Fruit fly (Drosophila melanogaster) whole organism, wandering third instar larva: Measurements from ENCODE around the gene CG31176.

ENCODE experiments used
- CG32264 ChIP-seq: fragments of 200-800 bp; sonication (Bioruptor generic); optimal IDR thresholded peaks from 2 replicates; lab custom pipeline; 2016; ENCODE audit warnings: missing biosample characterization, missing genetic modification characterization
- CrebA ChIP-seq: fragments of 200-800 bp; sonication (Bioruptor generic); optimal IDR thresholded peaks from 2 replicates; lab custom pipeline; 2016; ENCODE audit warnings: missing biosample characterization, mild to moderate bottlenecking, missing genetic modification characterization, borderline replicate concordance
- Dfd ChIP-seq: fragments of >200 bp; optimal IDR thresholded peaks from 2 replicates; lab custom pipeline; 2017; ENCODE audit warnings: missing biosample characterization, missing genetic modification characterization
- Dif ChIP-seq: fragments of 200-275, 200-300 bp; sonication (Bioruptor generic); optimal IDR thresholded peaks from 2 replicates; lab custom pipeline; 2018; ENCODE audit warnings: missing biosample characterization, missing genetic modification characterization; ENCODE audit not compliant: partially characterized antibody
- HLH106 ChIP-seq: fragments of 200-800 bp; optimal IDR thresholded peaks from 3 replicates; lab custom pipeline; 2019; ENCODE audit warnings: missing biosample characterization, mild to moderate bottlenecking, missing genetic modification characterization, moderate library complexity
- Hnf4 ChIP-seq: fragments of 200-800 bp; sonication (Bioruptor generic); optimal IDR thresholded peaks from 2 replicates; lab custom pipeline; 2016; ENCODE audit warnings: missing biosample characterization, mild to moderate bottlenecking, missing genetic modification characterization
- Hr78 ChIP-seq: fragments of >200 bp; optimal IDR thresholded peaks from 2 replicates; lab custom pipeline; 2017; ENCODE audit warnings: missing biosample characterization, missing genetic modification characterization
- Mio ChIP-seq: sonication (Bioruptor generic); optimal IDR thresholded peaks from 2 replicates; lab custom pipeline; 2016; ENCODE audit warnings: missing biosample characterization, missing genetic modification characterization
- Myc ChIP-seq: fragments of >200 bp; optimal IDR thresholded peaks from 2 replicates; lab custom pipeline; 2017
- N ChIP-seq: fragments of >200 bp; optimal IDR thresholded peaks from 2 replicates; lab custom pipeline; 2018; ENCODE audit warnings: missing biosample characterization, missing external identifiers, missing genetic modification characterization
- OdsH ChIP-seq: fragments of 200-800 bp; sonication (Bioruptor generic); optimal IDR thresholded peaks from 2 replicates; lab custom pipeline; 2016; ENCODE audit warnings: missing biosample characterization, mild to moderate bottlenecking, missing genetic modification characterization
- Rel ChIP-seq, 2 experiments: fragments of 200-800 bp; sonication (Bioruptor generic) in 1 of 2; optimal IDR thresholded peaks; 2 replicates in 1 of 2; 3 replicates in 1 of 2; lab custom pipeline; 2016 to 2019; ENCODE audit warnings: mild to moderate bottlenecking in 2 of 2, missing biosample characterization in 2 of 2, missing genetic modification characterization in 2 of 2, moderate library complexity in 1 of 2
- Sp1 ChIP-seq: fragments of 200-800 bp; sonication (Bioruptor generic); optimal IDR thresholded peaks from 3 replicates; lab custom pipeline; 2019; ENCODE audit warnings: missing biosample characterization, mild to moderate bottlenecking, missing genetic modification characterization, moderate library complexity
- br ChIP-seq: fragments of 200-800 bp; sonication (Bioruptor generic); optimal IDR thresholded peaks from 2 replicates; lab custom pipeline; 2016; ENCODE audit warnings: missing biosample characterization, missing genetic modification characterization
- brk ChIP-seq: fragments of 200-800 bp; sonication (Bioruptor generic); optimal IDR thresholded peaks from 2 replicates; lab custom pipeline; 2016; ENCODE audit warnings: missing biosample characterization, mild to moderate bottlenecking, missing genetic modification characterization
- dmrt93B ChIP-seq: fragments of 200-800 bp; sonication (Bioruptor generic); optimal IDR thresholded peaks from 2 replicates; lab custom pipeline; 2018; ENCODE audit warnings: missing biosample characterization, mild to moderate bottlenecking, missing genetic modification characterization
- ey ChIP-seq: fragments of 200-800 bp; sonication (Bioruptor generic); optimal IDR thresholded peaks from 2 replicates; lab custom pipeline; 2016; ENCODE audit warnings: missing biosample characterization, missing genetic modification characterization
- foxo ChIP-seq, 2 experiments: fragments of 200-800 bp; sonication (Bioruptor generic); optimal IDR thresholded peaks; 2 replicates in 1 of 2; 3 replicates in 1 of 2; lab custom pipeline; 2016 to 2017; ENCODE audit warnings: missing biosample characterization in 2 of 2, missing genetic modification characterization in 2 of 2
- fru ChIP-seq: fragments of 200-800 bp; sonication (Bioruptor generic); optimal IDR thresholded peaks from 3 replicates; lab custom pipeline; 2016; ENCODE audit warnings: missing biosample characterization, mild to moderate bottlenecking, missing genetic modification characterization
- h ChIP-seq: fragments of 200-800 bp; sonication (Bioruptor generic); optimal IDR thresholded peaks from 3 replicates; lab custom pipeline; 2016; ENCODE audit warnings: missing biosample characterization, mild to moderate bottlenecking, missing genetic modification characterization
- jim ChIP-seq: fragments of 175-275, 200-325 bp; sonication (Bioruptor generic); optimal IDR thresholded peaks from 2 replicates; lab custom pipeline; 2016; ENCODE audit warnings: missing biosample characterization, mild to moderate bottlenecking, missing genetic modification characterization
- pan ChIP-seq: fragments of >200 bp; optimal IDR thresholded peaks from 2 replicates; lab custom pipeline; 2017
- psq ChIP-seq: fragments of 200-800 bp; sonication (Bioruptor generic); optimal IDR thresholded peaks from 3 replicates; lab custom pipeline; 2017; ENCODE audit warnings: missing biosample characterization, mild to moderate bottlenecking, missing genetic modification characterization, moderate library complexity
- rgr ChIP-seq: fragments of 200-800 bp; sonication (Bioruptor generic); optimal IDR thresholded peaks from 3 replicates; lab custom pipeline; 2016; ENCODE audit warnings: missing biosample characterization, mild to moderate bottlenecking, missing genetic modification characterization
- sage ChIP-seq: fragments of 200-800 bp; sonication (Bioruptor generic); optimal IDR thresholded peaks from 2 replicates; lab custom pipeline; 2016; ENCODE audit warnings: missing biosample characterization, mild to moderate bottlenecking, missing genetic modification characterization
- sv ChIP-seq: fragments of 200-800 bp; sonication (Bioruptor generic); optimal IDR thresholded peaks from 3 replicates; lab custom pipeline; 2016; ENCODE audit warnings: missing biosample characterization, missing genetic modification characterization
- tai ChIP-seq: sonication (Bioruptor generic); optimal IDR thresholded peaks from 2 replicates; lab custom pipeline; 2016; ENCODE audit warnings: missing biosample characterization, missing genetic modification characterization
- usp ChIP-seq: fragments of >200 bp; optimal IDR thresholded peaks from 2 replicates; lab custom pipeline; 2017; ENCODE audit warnings: missing biosample characterization, missing genetic modification characterization
- woc ChIP-seq: sonication (Bioruptor generic); optimal IDR thresholded peaks from 2 replicates; lab custom pipeline; 2016; ENCODE audit warnings: missing biosample characterization, mild to moderate bottlenecking, missing genetic modification characterization

The CG31176 gene

DNA sequence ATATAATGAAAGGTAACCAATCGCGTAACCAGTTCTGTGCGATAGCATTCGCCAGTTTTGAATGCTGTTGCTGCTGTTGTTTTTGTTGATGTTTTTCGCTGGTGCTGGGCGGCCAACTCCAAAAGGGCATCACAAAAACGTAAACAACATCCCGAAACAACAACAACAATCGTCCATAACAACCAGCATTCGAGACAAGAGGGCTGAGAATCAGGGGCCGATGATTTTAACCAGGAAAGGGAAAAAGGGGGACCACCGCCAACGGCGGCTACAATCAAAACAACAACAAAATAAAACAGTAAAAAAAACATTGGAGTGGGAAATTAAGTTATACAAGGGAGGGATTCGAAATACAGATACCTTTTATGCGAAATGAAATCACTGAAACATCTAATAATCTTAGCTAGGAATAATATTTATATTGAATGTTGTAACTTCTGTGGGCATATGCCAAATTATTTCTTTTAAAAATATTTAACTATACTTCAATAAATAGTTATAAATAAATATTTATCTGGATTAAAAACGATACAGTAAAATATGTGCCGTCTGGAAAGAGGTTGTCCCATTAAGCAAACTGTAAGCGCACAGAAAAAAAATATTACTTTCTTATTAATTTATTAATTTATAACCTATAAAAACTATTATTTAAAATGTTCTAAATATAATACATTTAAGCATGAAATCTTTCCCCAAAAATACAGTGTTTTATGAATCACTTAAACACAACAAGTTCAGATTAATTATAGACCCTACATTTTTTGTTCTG is 70.2 kb downstream of the CG31176 start:
- TF ChIP-seq psq (GFP tag; lab: Kevin White, UChicago) (peak; percentile 61), h (GFP tag; lab: Kevin White, UChicago) (peak; percentile 35), OdsH (GFP tag; lab: Kevin White, UChicago) (peak; percentile 48), woc (GFP tag; lab: Kevin White, UChicago) (no peak), dmrt93B (GFP tag; lab: Kevin White, UChicago) (peak; percentile 69), CrebA (GFP tag; lab: Kevin White, UChicago) (peak; percentile 17), sage (GFP tag; lab: Kevin White, UChicago) (no peak), pan (peak; percentile 39), usp (GFP tag; lab: Kevin White, UChicago) (no peak), Rel (GFP tag; optimal IDR thresholded peaks at IDR 0.05; lab: Kevin White, UChicago) (peak; percentile 28), Rel (tag; optimal IDR thresholded peaks at IDR 0.05; lab: Kevin White, UChicago) (peak; percentile 94), HLH106 (tag; lab: Kevin White, UChicago) (peak; percentile 85), N (GFP tag; lab: Kevin White, UChicago) (no peak), Sp1 (GFP tag; lab: Kevin White, UChicago) (peak; percentile 85), foxo (GFP tag; optimal IDR thresholded peaks at IDR 0.05; lab: Kevin White, UChicago) (peak in 1 of 2 experiments; percentile 49), Hnf4 (GFP tag; lab: Kevin White, UChicago) (no peak), brk (GFP tag; lab: Kevin White, UChicago) (peak; percentile 32), ey (GFP tag; lab: Kevin White, UChicago) (no peak), rgr (GFP tag; lab: Kevin White, UChicago) (peak; percentile 45)

DNA sequence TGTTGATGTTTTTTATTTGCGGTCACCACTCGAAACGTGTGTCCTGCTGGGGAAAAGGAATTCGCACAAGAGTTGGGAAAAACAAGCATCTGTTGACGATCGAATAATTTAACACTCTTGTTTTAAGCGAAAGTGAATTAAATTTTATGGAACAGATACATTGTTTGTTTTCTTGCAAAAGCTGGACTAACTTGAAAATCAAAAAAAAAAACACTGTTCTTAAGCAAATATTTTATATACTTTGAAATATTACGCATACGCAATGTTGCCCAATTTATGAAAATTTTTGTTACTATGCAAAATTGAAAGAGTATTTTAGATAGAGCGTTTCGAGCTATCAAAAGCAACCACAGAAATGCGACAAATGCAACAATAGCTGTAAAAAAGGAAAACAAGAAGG is 71.0 kb downstream of the CG31176 start:
- no peak for TF ChIP-seq tai (GFP tag; lab: Kevin White, UChicago)
- peak; percentile 14 for TF ChIP-seq CG32264 (GFP tag; lab: Kevin White, UChicago)
- TF ChIP-seq h (GFP tag; lab: Kevin White, UChicago) = peak; percentile 75
- TF ChIP-seq Sp1 (GFP tag; lab: Kevin White, UChicago) = peak; percentile 59
- TF ChIP-seq br = peak; percentile 27
- no peak for TF ChIP-seq N (GFP tag; lab: Kevin White, UChicago)
- TF ChIP-seq HLH106 (tag; lab: Kevin White, UChicago) = peak; percentile 17
- no peak for TF ChIP-seq Hr78
- TF ChIP-seq psq (GFP tag; lab: Kevin White, UChicago) = peak; percentile 77
- TF ChIP-seq Dfd = no peak
- peak; percentile 25 for TF ChIP-seq OdsH (GFP tag; lab: Kevin White, UChicago)
- TF ChIP-seq jim (GFP tag; lab: Kevin White, UChicago) = no peak
- no peak for TF ChIP-seq Mio (GFP tag; lab: Kevin White, UChicago)
- TF ChIP-seq usp (GFP tag; lab: Kevin White, UChicago) = no peak
- peak; percentile 10 for TF ChIP-seq Hnf4 (GFP tag; lab: Kevin White, UChicago)
- peak; percentile 53 for TF ChIP-seq fru (GFP tag; lab: Kevin White, UChicago)
- TF ChIP-seq dmrt93B (GFP tag; lab: Kevin White, UChicago) = peak; percentile 54
- peak; percentile 41 for TF ChIP-seq rgr (GFP tag; lab: Kevin White, UChicago)
- TF ChIP-seq pan = no peak
- peak; percentile 45 for TF ChIP-seq woc (GFP tag; lab: Kevin White, UChicago)
- peak; percentile 59 for TF ChIP-seq ey (GFP tag; lab: Kevin White, UChicago)
- TF ChIP-seq foxo (GFP tag; optimal IDR thresholded peaks at IDR 0.05; lab: Kevin White, UChicago) = peak in 1 of 2 experiments; percentile 52
- TF ChIP-seq Dif = no peak
- TF ChIP-seq Myc (lab: Kevin White, UChicago) = no peak

dm6 chr3R:21645904-21646664 is 73.4 kb downstream of the CG31176 start:
- TF ChIP-seq jim (GFP tag; lab: Kevin White, UChicago) (no peak), Dif (no peak), woc (GFP tag; lab: Kevin White, UChicago) (no peak), sv (no peak)
- TF ChIP-seq, all 38 proteins: peak for 0

DNA sequence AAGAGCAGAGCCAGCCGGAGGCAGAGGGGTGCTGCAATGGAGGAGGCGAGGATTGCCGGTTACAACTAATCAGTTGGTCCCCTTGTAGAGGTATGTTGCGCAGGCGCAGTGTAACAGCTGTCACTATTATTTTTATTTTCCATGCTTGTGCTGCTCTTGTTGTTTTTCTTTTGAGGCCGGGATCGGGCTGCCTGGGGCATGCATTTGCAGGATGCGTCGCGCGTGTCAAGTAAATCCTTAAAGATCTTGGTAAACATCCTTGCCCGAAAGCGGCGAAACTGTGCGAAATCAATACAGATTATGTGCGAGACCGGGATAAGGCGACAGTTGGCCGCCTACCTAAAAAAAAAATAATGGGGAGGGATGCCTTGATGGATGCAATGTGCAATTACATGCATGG is 75.2 kb downstream of the CG31176 start:
- TF ChIP-seq foxo (GFP tag; optimal IDR thresholded peaks at IDR 0.05; lab: Kevin White, UChicago) = no peak
- no peak for TF ChIP-seq woc (GFP tag; lab: Kevin White, UChicago)
- no peak for TF ChIP-seq Dif
- no peak for TF ChIP-seq Sp1 (GFP tag; lab: Kevin White, UChicago)
- no peak for TF ChIP-seq HLH106 (tag; lab: Kevin White, UChicago)
